Worm (Caenorhabditis elegans): Measurements from ENCODE around the gene wht-3.

Gene wht-3

DNA sequence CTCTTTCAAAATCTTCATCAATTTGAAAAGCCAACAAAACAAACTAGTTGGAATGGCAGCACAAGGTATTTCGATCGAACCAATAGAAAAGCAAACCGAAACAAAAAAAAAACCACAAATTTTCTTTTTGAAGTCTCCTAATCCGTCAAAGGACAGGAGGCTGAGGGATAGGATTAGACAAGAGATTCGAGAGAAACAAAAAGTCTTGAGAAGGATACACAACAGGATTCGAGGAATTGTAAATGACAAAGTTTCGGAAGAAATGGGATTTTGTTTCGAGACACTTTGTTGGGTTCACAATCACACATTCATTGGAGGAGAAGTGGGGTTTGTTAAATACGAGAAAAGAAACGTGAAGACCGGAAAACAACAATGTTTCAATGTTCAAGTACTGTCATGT, 50.4 kb downstream of the wht-3 start:
- TF ChIP-seq him-1 (tag; optimal IDR thresholded peaks at IDR 0.05) (no peak), dao-5 (tag; optimal IDR thresholded peaks at IDR 0.05) (no peak), W03F9.2 (tag; optimal IDR thresholded peaks at IDR 0.05) (no peak)

DNA sequence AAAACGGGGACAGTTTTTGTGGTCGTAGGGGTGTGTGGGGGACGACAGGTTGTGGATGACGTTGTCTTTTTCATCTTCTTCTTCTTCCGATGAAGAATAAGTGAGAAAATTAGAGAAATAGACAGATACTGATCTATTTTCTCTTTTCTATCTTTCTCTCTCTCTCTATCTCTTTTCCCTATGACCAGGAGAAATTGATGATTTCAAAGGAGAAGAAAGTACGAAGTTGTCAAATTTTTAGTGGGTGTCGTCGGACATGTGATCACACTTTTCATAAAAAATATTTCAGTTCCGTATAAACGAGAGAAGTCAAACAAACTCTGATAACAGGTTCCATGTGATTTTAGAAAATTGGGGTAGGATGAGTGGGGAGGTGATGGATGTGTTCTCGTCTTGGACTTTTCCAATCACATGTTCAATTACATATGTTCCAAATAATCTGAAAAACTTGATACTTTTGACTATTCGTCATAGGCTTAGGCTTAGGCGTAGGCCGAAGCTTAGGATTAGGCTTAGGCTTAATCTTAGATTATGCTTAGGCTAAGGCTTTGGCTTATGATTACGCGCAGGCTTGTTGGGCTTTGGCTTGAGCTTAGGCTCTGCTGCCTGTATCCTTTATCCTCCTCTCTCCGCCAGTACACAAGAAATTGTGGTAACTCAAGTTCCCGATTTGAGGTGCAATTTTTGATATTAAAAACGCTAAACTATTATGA, 51.4 kb downstream of the wht-3 start:
- TF ChIP-seq dao-5 (tag; optimal IDR thresholded peaks at IDR 0.05): no peak
- no peak for TF ChIP-seq W03F9.2 (tag; optimal IDR thresholded peaks at IDR 0.05)
- TF ChIP-seq him-1 (tag; optimal IDR thresholded peaks at IDR 0.05): no peak

DNA sequence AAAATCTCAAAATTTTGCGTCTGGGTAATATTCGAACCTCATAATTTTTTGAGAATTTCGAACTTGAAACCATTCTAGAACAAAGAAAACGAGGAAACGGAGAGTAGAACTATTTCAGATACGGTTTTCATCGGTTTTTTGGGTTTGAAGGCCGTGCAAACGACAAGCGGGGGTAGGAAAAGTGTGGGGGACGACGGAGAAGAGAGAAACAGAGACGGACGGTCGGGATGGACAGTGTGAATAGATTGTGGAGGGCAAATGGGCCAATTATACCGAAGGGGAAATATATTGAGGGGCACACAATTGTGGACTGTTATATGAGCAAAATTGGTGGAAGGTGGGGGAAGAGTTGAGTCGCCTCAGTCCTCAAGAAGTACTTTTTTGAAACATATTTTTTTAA, 52.6 kb downstream of the wht-3 start:
- TF ChIP-seq him-1 (tag; optimal IDR thresholded peaks at IDR 0.05) (no peak), W03F9.2 (tag; optimal IDR thresholded peaks at IDR 0.05) (no peak), dao-5 (tag; optimal IDR thresholded peaks at IDR 0.05) (no peak)

DNA sequence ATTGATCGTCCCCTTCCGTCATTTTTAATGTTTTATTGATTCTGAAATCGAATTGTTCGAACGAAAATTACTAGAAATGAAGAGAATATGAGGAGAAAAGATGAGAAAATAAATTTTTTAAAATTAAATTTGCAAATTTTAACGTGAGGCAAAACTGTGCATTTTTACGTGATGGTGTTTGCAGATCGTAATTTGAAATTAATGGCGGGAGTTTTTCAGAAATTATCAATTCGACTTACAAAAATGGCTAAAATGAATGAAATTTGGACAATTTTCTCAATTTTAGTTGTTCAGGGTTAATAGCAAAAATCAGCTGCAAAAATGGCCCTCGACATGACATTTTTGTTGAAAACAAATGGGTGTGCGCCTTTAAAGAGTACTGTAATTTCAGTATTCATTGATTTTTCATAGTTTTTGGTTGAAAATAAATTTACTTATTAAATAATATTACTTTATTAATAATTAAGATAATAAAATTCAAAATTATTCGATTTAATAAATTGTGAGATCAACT, 53.2 kb downstream of the wht-3 start, which contains the start of gene rei-1:
Gene rei-1 (minus strand): TSS at position 84 of the 514 bp plus-strand sequence.
- TF ChIP-seq him-1 (tag; optimal IDR thresholded peaks at IDR 0.05): no peak
- no peak for TF ChIP-seq dao-5 (tag; optimal IDR thresholded peaks at IDR 0.05)
- no peak for TF ChIP-seq W03F9.2 (tag; optimal IDR thresholded peaks at IDR 0.05)
